Fruit fly (Drosophila melanogaster) whole organism, embryonic: ENCODE measurements around the gene temp.

Source experiments
- Awh ChIP-seq: fragments of 200-800 bp; sonication (Bioruptor generic); IDR thresholded peaks from 2 replicates; pipeline ENCODE4, ENCODE4 v1.3.6; 2022; ENCODE audit warnings: missing biosample characterization, missing genetic modification characterization
- CG11398 ChIP-seq: fragments of 200-800 bp; sonication (Bioruptor generic); optimal IDR thresholded peaks from 2 replicates; lab custom pipeline; 2016; ENCODE audit warnings: missing biosample characterization, missing genetic modification characterization
- CG11504 ChIP-seq: fragments of 200-800 bp; sonication (Bioruptor generic); optimal IDR thresholded peaks from 3 replicates; lab custom pipeline; 2019; ENCODE audit warnings: missing biosample characterization, mild to moderate bottlenecking, missing genetic modification characterization, moderate library complexity
- CG11560 ChIP-seq: fragments of 200-800 bp; sonication (Bioruptor generic); IDR thresholded peaks from 3 replicates; pipeline ENCODE4 v1.3.6; 2022; ENCODE audit warnings: missing biosample characterization, missing genetic modification characterization
- CG11695 ChIP-seq: fragments of 200-800 bp; sonication (Bioruptor generic); IDR thresholded peaks from 3 replicates; pipeline ENCODE4 v1.3.6; 2022; ENCODE audit warnings: missing biosample characterization, missing genetic modification characterization
- CG12155 ChIP-seq: fragments of 200-800 bp; sonication (Bioruptor generic); optimal IDR thresholded peaks from 3 replicates; lab custom pipeline; 2016; ENCODE audit warnings: missing biosample characterization, missing genetic modification characterization
- CG1233 ChIP-seq: fragments of 200-800 bp; sonication (Bioruptor generic); optimal IDR thresholded peaks from 4 replicates; lab custom pipeline; 2018; ENCODE audit warnings: missing biosample characterization, mild to moderate bottlenecking, missing genetic modification characterization
- CG1602 ChIP-seq: fragments of 200-800 bp; sonication (Bioruptor generic); optimal IDR thresholded peaks from 3 replicates; lab custom pipeline; 2016; ENCODE audit warnings: missing biosample characterization, missing genetic modification characterization
- CG17186 ChIP-seq: fragments of 200-800 bp; sonication (Bioruptor generic); optimal IDR thresholded peaks from 3 replicates; lab custom pipeline; 2017; ENCODE audit warnings: missing biosample characterization, missing genetic modification reagents, missing genetic modification characterization
- CG2678 ChIP-seq: fragments of 200-800 bp; sonication (Bioruptor generic); optimal IDR thresholded peaks from 3 replicates; lab custom pipeline; 2019; ENCODE audit warnings: missing biosample characterization, mild to moderate bottlenecking, missing genetic modification characterization, moderate library complexity
- CG31441 ChIP-seq: fragments of 200-800 bp; sonication (Bioruptor generic); IDR thresholded peaks from 2 replicates; pipeline ENCODE4 v1.3.6; 2022; ENCODE audit warnings: missing biosample characterization, missing genetic modification characterization
- CG34422 ChIP-seq: fragments of 200-800 bp; sonication (Bioruptor generic); IDR thresholded peaks from 3 replicates; pipeline ENCODE4 v1.3.6; 2022; ENCODE audit warnings: missing biosample characterization, missing genetic modification characterization
- CG4854 ChIP-seq: fragments of 200-800 bp; sonication (Bioruptor generic); optimal IDR thresholded peaks from 2 replicates; lab custom pipeline; 2016; ENCODE audit warnings: missing biosample characterization, missing genetic modification characterization, inconsistent platforms
- CG8290 ChIP-seq, 3 experiments: fragments of 200-800 bp; sonication (Bioruptor generic); optimal IDR thresholded peaks; 2 replicates each; lab custom pipeline; 2016 to 2019; ENCODE audit warnings: missing biosample characterization in 3 of 3, missing genetic modification characterization in 3 of 3, mild to moderate bottlenecking in 2 of 3, moderate library complexity in 1 of 3
- CG8359 ChIP-seq: fragments of 200-800 bp; sonication (Bioruptor generic); optimal IDR thresholded peaks from 2 replicates; lab custom pipeline; 2017; ENCODE audit warnings: missing biosample characterization, mild to moderate bottlenecking, missing genetic modification characterization, borderline replicate concordance
- CG8388 ChIP-seq: fragments of 200-800 bp; sonication (Bioruptor generic); optimal IDR thresholded peaks from 2 replicates; lab custom pipeline; 2019; ENCODE audit warnings: missing biosample characterization, mild to moderate bottlenecking, missing genetic modification characterization, moderate library complexity
- CG8478 ChIP-seq: fragments of >200 bp; optimal IDR thresholded peaks from 2 replicates; lab custom pipeline; 2018
- CG9727 ChIP-seq: fragments of 200-800 bp; sonication (Bioruptor generic); optimal IDR thresholded peaks from 3 replicates; lab custom pipeline; 2017; ENCODE audit warnings: missing biosample characterization, mild to moderate bottlenecking, missing genetic modification characterization
- CG9817 ChIP-seq: fragments of 200-800 bp; sonication (Bioruptor generic); optimal IDR thresholded peaks from 2 replicates; lab custom pipeline; 2018; ENCODE audit warnings: missing biosample characterization, mild to moderate bottlenecking, missing genetic modification characterization, moderate library complexity
- D19A ChIP-seq: fragments of 200-800 bp; optimal IDR thresholded peaks from 3 replicates; lab custom pipeline; 2019; ENCODE audit warnings: missing biosample characterization, mild to moderate bottlenecking, missing genetic modification characterization, moderate library complexity
- Dip3 ChIP-seq: fragments of 200-800 bp; sonication (Bioruptor generic); optimal IDR thresholded peaks from 3 replicates; lab custom pipeline; 2016; ENCODE audit warnings: missing biosample characterization, missing genetic modification characterization
- Dp ChIP-seq: fragments of 200-800 bp; sonication (Bioruptor generic); optimal IDR thresholded peaks from 2 replicates; lab custom pipeline; 2018; ENCODE audit warnings: missing biosample characterization, mild to moderate bottlenecking, missing genetic modification characterization, moderate library complexity
- H2.0 ChIP-seq: fragments of 200-800 bp; sonication (Bioruptor generic); IDR thresholded peaks from 2 replicates; pipeline ENCODE4 v1.3.6; 2022; ENCODE audit warnings: missing biosample characterization, missing genetic modification characterization
- HmgD ChIP-seq: fragments of 200-800 bp; sonication (Bioruptor generic); optimal IDR thresholded peaks from 3 replicates; lab custom pipeline; 2016; ENCODE audit warnings: missing biosample characterization, missing genetic modification characterization
- HmgZ ChIP-seq: fragments of 200-800 bp; sonication (Bioruptor generic); optimal IDR thresholded peaks from 2 replicates; lab custom pipeline; 2018; ENCODE audit warnings: missing biosample characterization, mild to moderate bottlenecking, missing genetic modification characterization
- Meics ChIP-seq: fragments of 200-800 bp; sonication (Bioruptor generic); optimal IDR thresholded peaks from 2 replicates; lab custom pipeline; 2017; ENCODE audit warnings: missing biosample characterization, mild to moderate bottlenecking, missing genetic modification characterization
- NK7.1 ChIP-seq: fragments of 200-800 bp; sonication (Bioruptor generic); optimal IDR thresholded peaks from 3 replicates; lab custom pipeline; 2016; ENCODE audit warnings: missing biosample characterization, missing genetic modification characterization
- Optix ChIP-seq: fragments of 200-800 bp; sonication (Bioruptor generic); IDR thresholded peaks from 3 replicates; pipeline ENCODE4 v1.3.6; 2022; ENCODE audit warnings: missing biosample characterization, missing genetic modification characterization
- Poxn ChIP-seq: fragments of 200-800 bp; sonication (Bioruptor generic); IDR thresholded peaks from 2 replicates; pipeline ENCODE4 v1.3.6; 2022; ENCODE audit warnings: missing biosample characterization, missing genetic modification characterization
- Ptx1 ChIP-seq: fragments of 200-800 bp; sonication (Bioruptor generic); IDR thresholded peaks from 2 replicates; pipeline ENCODE4 v1.3.6; 2022; ENCODE audit warnings: missing biosample characterization, missing genetic modification characterization
- Ravus ChIP-seq: fragments of 200-800 bp; sonication (Bioruptor generic); IDR thresholded peaks from 2 replicates; pipeline ENCODE4 v1.3.6; 2022; ENCODE audit warnings: missing biosample characterization, missing genetic modification characterization
- Rx ChIP-seq: fragments of 200-800 bp; sonication (Bioruptor generic); IDR thresholded peaks from 2 replicates; pipeline ENCODE4 v1.3.6; 2022; ENCODE audit warnings: missing biosample characterization, missing genetic modification characterization
- ase ChIP-seq: fragments of 200-800 bp; sonication (Bioruptor generic); IDR thresholded peaks from 3 replicates; pipeline ENCODE4 v1.3.6; 2022; ENCODE audit warnings: missing biosample characterization, missing genetic modification characterization
- corto ChIP-seq: fragments of 200-800 bp; sonication (Bioruptor generic); optimal IDR thresholded peaks from 2 replicates; lab custom pipeline; 2016; ENCODE audit warnings: missing biosample characterization, mild to moderate bottlenecking, missing genetic modification characterization, moderate library complexity
- crol ChIP-seq: fragments of 200-800 bp; sonication (Bioruptor generic); IDR thresholded peaks from 2 replicates; pipeline ENCODE4 v1.3.6; 2022; ENCODE audit warnings: missing biosample characterization, missing genetic modification characterization
- esg ChIP-seq: fragments of 200-800 bp; sonication (Bioruptor generic); conservative IDR thresholded peaks from 2 replicates; pipeline ENCODE4 v1.3.6; 2022; ENCODE audit warnings: missing biosample characterization, missing genetic modification characterization
- ftz-f1 ChIP-seq: fragments of 200-800 bp; sonication (Bioruptor generic); optimal IDR thresholded peaks from 2 replicates; lab custom pipeline; 2016; ENCODE audit warnings: missing biosample characterization, missing genetic modification characterization
- grau ChIP-seq: fragments of 200-800 bp; optimal IDR thresholded peaks from 3 replicates; lab custom pipeline; 2019; ENCODE audit warnings: missing biosample characterization, mild to moderate bottlenecking, missing genetic modification characterization, moderate library complexity
- lov ChIP-seq, 2 experiments: fragments of 200-800 bp in 1 of 2; fragments of >200 bp in 1 of 2; sonication (Bioruptor generic) in 1 of 2; IDR thresholded peaks in 1 of 2; optimal IDR thresholded peaks in 1 of 2; 2 replicates in 1 of 2; 3 replicates in 1 of 2; pipeline versions ENCODE4 v1.3.6 to Lab custom; 2017 to 2022; ENCODE audit warnings: missing biosample characterization in 1 of 2, missing genetic modification characterization in 1 of 2
- nerfin-1 ChIP-seq: fragments of 200-800 bp; sonication (Bioruptor generic); optimal IDR thresholded peaks from 3 replicates; lab custom pipeline; 2019; ENCODE audit warnings: missing biosample characterization, mild to moderate bottlenecking, missing genetic modification characterization, moderate library complexity
- pan ChIP-seq, 4 experiments: fragments of >200 bp in 3 of 4; fragments of 200-800 bp in 1 of 4; sonication (Bioruptor generic) in 1 of 4; optimal IDR thresholded peaks in 3 of 4; IDR thresholded peaks in 1 of 4; 2 replicates each; pipeline versions ENCODE4 v1.3.6 to Lab custom; 2017 to 2022; ENCODE audit warnings: missing biosample characterization in 2 of 4, missing genetic modification characterization in 2 of 4, mixed read lengths in 1 of 4
- pzg ChIP-seq: fragments of 200-800 bp; sonication (Bioruptor generic); optimal IDR thresholded peaks from 3 replicates; lab custom pipeline; 2018; ENCODE audit warnings: missing biosample characterization, mild to moderate bottlenecking, missing genetic modification characterization, moderate library complexity
- ranshi ChIP-seq: fragments of 200-800 bp; sonication (Bioruptor generic); IDR thresholded peaks from 2 replicates; pipeline ENCODE4 v1.3.6; 2022; ENCODE audit warnings: missing biosample characterization, missing genetic modification characterization
- sd ChIP-seq: fragments of 200-800 bp; sonication (Bioruptor generic); optimal IDR thresholded peaks from 3 replicates; lab custom pipeline; 2018; ENCODE audit warnings: missing biosample characterization, mild to moderate bottlenecking, missing genetic modification characterization, moderate library complexity
- slou ChIP-seq: fragments of 200-800 bp; sonication (Bioruptor generic); optimal IDR thresholded peaks from 3 replicates; lab custom pipeline; 2016; ENCODE audit warnings: missing biosample characterization, missing genetic modification characterization
- tll ChIP-seq, 2 experiments: fragments of 200-800 bp in 1 of 2; fragments of >200 bp in 1 of 2; sonication (Bioruptor generic) in 1 of 2; optimal IDR thresholded peaks; 2 replicates each; lab custom pipeline; 2017 to 2019; ENCODE audit warnings: missing biosample characterization in 2 of 2, missing genetic modification characterization in 2 of 2, mild to moderate bottlenecking in 1 of 2, moderate library complexity in 1 of 2
- twi ChIP-seq: fragments of 200-800 bp; optimal IDR thresholded peaks from 2 replicates; lab custom pipeline; 2019; ENCODE audit warnings: missing biosample characterization, mild to moderate bottlenecking, missing genetic modification characterization, moderate library complexity
- z ChIP-seq: fragments of 200-800 bp; sonication (Bioruptor generic); IDR thresholded peaks from 3 replicates; pipeline ENCODE4 v1.3.6; 2022; ENCODE audit warnings: missing biosample characterization, missing genetic modification characterization

The temp gene

DNA sequence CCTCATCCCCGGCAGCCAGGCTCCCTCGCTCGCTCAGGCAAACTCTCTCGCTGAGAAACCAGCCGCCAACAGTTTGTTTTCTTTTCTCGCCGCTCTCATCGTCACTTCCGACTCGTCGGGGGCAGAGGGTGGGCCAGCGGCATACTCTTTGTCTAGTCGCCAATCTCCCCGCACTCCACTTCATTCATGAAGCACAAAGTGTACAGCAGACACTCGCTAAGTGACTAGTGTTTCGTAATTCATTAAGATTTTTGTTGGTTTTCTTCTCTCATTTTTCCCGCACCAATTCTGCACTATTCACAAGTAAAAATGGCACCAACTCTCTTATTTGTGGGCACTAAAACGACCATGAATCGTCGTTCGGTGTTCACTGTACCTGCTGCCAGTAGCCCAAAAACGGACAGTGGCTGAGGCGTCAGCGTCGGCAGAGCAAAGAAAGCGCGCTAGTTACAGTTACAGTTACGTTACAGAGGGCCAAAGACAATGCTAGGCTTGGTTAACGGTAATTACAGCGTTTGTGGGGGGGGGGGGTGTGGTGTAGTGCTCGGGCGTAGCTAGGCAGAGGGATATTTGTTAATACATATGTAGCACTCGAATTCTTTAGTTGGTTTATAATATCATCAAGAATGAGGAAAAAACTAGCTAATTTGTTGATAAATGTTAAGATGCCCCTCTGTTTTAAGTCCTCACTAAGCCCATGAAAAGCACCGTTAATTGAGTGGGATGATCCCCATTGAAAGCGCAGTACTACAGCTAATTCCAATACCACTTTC lies 35.3 kb upstream of the temp start (continued):
- TF ChIP-seq pan (optimal IDR thresholded peaks at IDR 0.05; lab: Kevin White, UChicago) (no peak), pan (GFP tag; optimal IDR thresholded peaks at IDR 0.05 in 1 of 2, IDR thresholded peaks at IDR 0.05 in 1 of 2) (peak in 1 of 2 experiments; percentile 98), CG9727 (GFP tag; lab: Kevin White, UChicago) (peak; percentile 96), CG11695 (GFP tag; lab: Robert Waterston, UW) (peak; percentile 97), CG2678 (tag; lab: Kevin White, UChicago) (peak; percentile 99), ftz-f1 (GFP tag; lab: Kevin White, UChicago) (peak; percentile 95), CG31441 (GFP tag; lab: Robert Waterston, UW) (peak; percentile 98), grau (tag; lab: Kevin White, UChicago) (peak; percentile 100), CG8290 (GFP tag; optimal IDR thresholded peaks at IDR 0.05; lab: Kevin White, UChicago) (peak; percentile 97), CG8290 (tag; optimal IDR thresholded peaks at IDR 0.05; lab: Kevin White, UChicago) (peak; percentile 90 to 100), Ravus (GFP tag; lab: Robert Waterston, UW) (peak; percentile 96), Optix (GFP tag; lab: Robert Waterston, UW) (peak; percentile 99), CG1602 (GFP tag; lab: Kevin White, UChicago) (peak; percentile 97), esg (GFP tag; lab: Robert Waterston, UW) (peak; percentile 98), crol (GFP tag; lab: Robert Waterston, UW) (peak; percentile 98), Dip3 (GFP tag; lab: Kevin White, UChicago) (peak; percentile 98), tll (GFP tag; optimal IDR thresholded peaks at IDR 0.05; lab: Kevin White, UChicago) (peak in 1 of 2 experiments; percentile 25), CG8388 (GFP tag; lab: Kevin White, UChicago) (peak; percentile 98), CG1233 (GFP tag; lab: Kevin White, UChicago) (peak; percentile 97), CG34422 (GFP tag; lab: Robert Waterston, UW) (peak; percentile 99), sd (tag; lab: Kevin White, UChicago) (peak; percentile 94), CG11398 (GFP tag; lab: Kevin White, UChicago) (peak; percentile 98), HmgZ (tag; lab: Kevin White, UChicago) (peak; percentile 99), H2.0 (GFP tag; lab: Robert Waterston, UW) (peak; percentile 98), HmgD (GFP tag; lab: Kevin White, UChicago) (peak; percentile 99), CG17186 (peak; percentile 95), Dp (peak; percentile 37), Ptx1 (GFP tag; lab: Robert Waterston, UW) (peak; percentile 99), ase (GFP tag; lab: Robert Waterston, UW) (peak; percentile 98), Rx (peak; percentile 98), slou (GFP tag; lab: Kevin White, UChicago) (peak; percentile 94), CG9817 (peak; percentile 98), CG11560 (tag; lab: Robert Waterston, UW) (peak; percentile 92), CG8359 (GFP tag; lab: Kevin White, UChicago) (peak; percentile 94), ranshi (GFP tag; lab: Robert Waterston, UW) (peak; percentile 99), NK7.1 (GFP tag; lab: Kevin White, UChicago) (peak; percentile 97), CG12155 (GFP tag; lab: Kevin White, UChicago) (peak; percentile 97), Meics (GFP tag; lab: Kevin White, UChicago) (peak; percentile 97), CG4854 (peak; percentile 98), CG8478 (no peak), z (GFP tag; lab: Robert Waterston, UW) (peak; percentile 76; the same call in 2 of the 3 replicates), D19A (peak; percentile 96), CG11504 (tag; lab: Kevin White, UChicago) (peak; percentile 98), nerfin-1 (peak; percentile 97), corto (no peak), pzg (GFP tag; lab: Kevin White, UChicago) (peak; percentile 33), Poxn (peak; percentile 89), Awh (GFP tag; lab: Robert Waterston, UW) (peak; percentile 99), twi (tag; lab: Kevin White, UChicago) (peak; percentile 94), lov (optimal IDR thresholded peaks at IDR 0.05; lab: Kevin White, UChicago) (no peak), lov (GFP tag; IDR thresholded peaks at IDR 0.05; lab: Robert Waterston, UW) (peak; percentile 98)
